Fruit fly (Drosophila melanogaster) whole organism, wandering third instar larva: ENCODE measurements around the gene CG42814.

Source experiments
- Abd-B ChIP-seq: fragments of >200 bp; optimal IDR thresholded peaks from 2 replicates; lab custom pipeline; 2017; ENCODE audit warnings: missing biosample characterization, missing genetic modification characterization
- CG32264 ChIP-seq: fragments of 200-800 bp; sonication (Bioruptor generic); optimal IDR thresholded peaks from 2 replicates; lab custom pipeline; 2016; ENCODE audit warnings: missing biosample characterization, missing genetic modification characterization
- CrebA ChIP-seq: fragments of 200-800 bp; sonication (Bioruptor generic); optimal IDR thresholded peaks from 2 replicates; lab custom pipeline; 2016; ENCODE audit warnings: missing biosample characterization, mild to moderate bottlenecking, missing genetic modification characterization, borderline replicate concordance
- Dfd ChIP-seq: fragments of >200 bp; optimal IDR thresholded peaks from 2 replicates; lab custom pipeline; 2017; ENCODE audit warnings: missing biosample characterization, missing genetic modification characterization
- Dif ChIP-seq: fragments of 200-275, 200-300 bp; sonication (Bioruptor generic); optimal IDR thresholded peaks from 2 replicates; lab custom pipeline; 2018; ENCODE audit warnings: missing biosample characterization, missing genetic modification characterization; ENCODE audit not compliant: partially characterized antibody
- GATAd ChIP-seq: sonication (Bioruptor generic); optimal IDR thresholded peaks from 2 replicates; lab custom pipeline; 2016; ENCODE audit warnings: missing biosample characterization, missing genetic modification characterization
- HLH106 ChIP-seq: fragments of 200-800 bp; optimal IDR thresholded peaks from 3 replicates; lab custom pipeline; 2019; ENCODE audit warnings: missing biosample characterization, mild to moderate bottlenecking, missing genetic modification characterization, moderate library complexity
- Hnf4 ChIP-seq: fragments of 200-800 bp; sonication (Bioruptor generic); optimal IDR thresholded peaks from 2 replicates; lab custom pipeline; 2016; ENCODE audit warnings: missing biosample characterization, mild to moderate bottlenecking, missing genetic modification characterization
- Hr83 ChIP-seq: fragments of 200-300 bp; sonication (Bioruptor generic); optimal IDR thresholded peaks from 2 replicates; lab custom pipeline; 2016; ENCODE audit warnings: missing biosample characterization, mild to moderate bottlenecking, missing genetic modification characterization, moderate library complexity; ENCODE audit not compliant: poor library complexity, severe bottlenecking
- Jra ChIP-seq: sonication (Bioruptor generic); optimal IDR thresholded peaks from 2 replicates; lab custom pipeline; 2016; ENCODE audit warnings: missing biosample characterization, missing genetic modification characterization
- Mio ChIP-seq: sonication (Bioruptor generic); optimal IDR thresholded peaks from 2 replicates; lab custom pipeline; 2016; ENCODE audit warnings: missing biosample characterization, missing genetic modification characterization
- Myc ChIP-seq: fragments of >200 bp; optimal IDR thresholded peaks from 2 replicates; lab custom pipeline; 2017
- N ChIP-seq: fragments of >200 bp; optimal IDR thresholded peaks from 2 replicates; lab custom pipeline; 2018; ENCODE audit warnings: missing biosample characterization, missing external identifiers, missing genetic modification characterization
- OdsH ChIP-seq: fragments of 200-800 bp; sonication (Bioruptor generic); optimal IDR thresholded peaks from 2 replicates; lab custom pipeline; 2016; ENCODE audit warnings: missing biosample characterization, mild to moderate bottlenecking, missing genetic modification characterization
- Rel ChIP-seq, 2 experiments: fragments of 200-800 bp; sonication (Bioruptor generic) in 1 of 2; optimal IDR thresholded peaks; 2 replicates in 1 of 2; 3 replicates in 1 of 2; lab custom pipeline; 2016 to 2019; ENCODE audit warnings: mild to moderate bottlenecking in 2 of 2, missing biosample characterization in 2 of 2, missing genetic modification characterization in 2 of 2, moderate library complexity in 1 of 2
- Sp1 ChIP-seq: fragments of 200-800 bp; sonication (Bioruptor generic); optimal IDR thresholded peaks from 3 replicates; lab custom pipeline; 2019; ENCODE audit warnings: missing biosample characterization, mild to moderate bottlenecking, missing genetic modification characterization, moderate library complexity
- Vsx2 ChIP-seq: fragments of 200-300, 225-300 bp; sonication (Bioruptor generic); optimal IDR thresholded peaks from 2 replicates; lab custom pipeline; 2018; ENCODE audit warnings: missing biosample characterization, missing genetic modification characterization; ENCODE audit not compliant: partially characterized antibody
- br ChIP-seq: fragments of 200-800 bp; sonication (Bioruptor generic); optimal IDR thresholded peaks from 2 replicates; lab custom pipeline; 2016; ENCODE audit warnings: missing biosample characterization, missing genetic modification characterization
- brk ChIP-seq: fragments of 200-800 bp; sonication (Bioruptor generic); optimal IDR thresholded peaks from 2 replicates; lab custom pipeline; 2016; ENCODE audit warnings: missing biosample characterization, mild to moderate bottlenecking, missing genetic modification characterization
- dmrt93B ChIP-seq: fragments of 200-800 bp; sonication (Bioruptor generic); optimal IDR thresholded peaks from 2 replicates; lab custom pipeline; 2018; ENCODE audit warnings: missing biosample characterization, mild to moderate bottlenecking, missing genetic modification characterization
- dsf ChIP-seq: sonication (Bioruptor generic); optimal IDR thresholded peaks from 2 replicates; lab custom pipeline; 2016; ENCODE audit warnings: missing biosample characterization, missing genetic modification characterization, borderline replicate concordance
- ey ChIP-seq: fragments of 200-800 bp; sonication (Bioruptor generic); optimal IDR thresholded peaks from 2 replicates; lab custom pipeline; 2016; ENCODE audit warnings: missing biosample characterization, missing genetic modification characterization
- foxo ChIP-seq, 2 experiments: fragments of 200-800 bp; sonication (Bioruptor generic); optimal IDR thresholded peaks; 2 replicates in 1 of 2; 3 replicates in 1 of 2; lab custom pipeline; 2016 to 2017; ENCODE audit warnings: missing biosample characterization in 2 of 2, missing genetic modification characterization in 2 of 2
- h ChIP-seq: fragments of 200-800 bp; sonication (Bioruptor generic); optimal IDR thresholded peaks from 3 replicates; lab custom pipeline; 2016; ENCODE audit warnings: missing biosample characterization, mild to moderate bottlenecking, missing genetic modification characterization
- jim ChIP-seq: fragments of 175-275, 200-325 bp; sonication (Bioruptor generic); optimal IDR thresholded peaks from 2 replicates; lab custom pipeline; 2016; ENCODE audit warnings: missing biosample characterization, mild to moderate bottlenecking, missing genetic modification characterization
- lola ChIP-seq: fragments of >200 bp; optimal IDR thresholded peaks from 2 replicates; lab custom pipeline; 2017; ENCODE audit warnings: missing biosample characterization, missing genetic modification characterization
- pan ChIP-seq: fragments of >200 bp; optimal IDR thresholded peaks from 2 replicates; lab custom pipeline; 2017
- psq ChIP-seq: fragments of 200-800 bp; sonication (Bioruptor generic); optimal IDR thresholded peaks from 3 replicates; lab custom pipeline; 2017; ENCODE audit warnings: missing biosample characterization, mild to moderate bottlenecking, missing genetic modification characterization, moderate library complexity
- rgr ChIP-seq: fragments of 200-800 bp; sonication (Bioruptor generic); optimal IDR thresholded peaks from 3 replicates; lab custom pipeline; 2016; ENCODE audit warnings: missing biosample characterization, mild to moderate bottlenecking, missing genetic modification characterization
- sage ChIP-seq: fragments of 200-800 bp; sonication (Bioruptor generic); optimal IDR thresholded peaks from 2 replicates; lab custom pipeline; 2016; ENCODE audit warnings: missing biosample characterization, mild to moderate bottlenecking, missing genetic modification characterization
- sv ChIP-seq: fragments of 200-800 bp; sonication (Bioruptor generic); optimal IDR thresholded peaks from 3 replicates; lab custom pipeline; 2016; ENCODE audit warnings: missing biosample characterization, missing genetic modification characterization
- usp ChIP-seq: fragments of >200 bp; optimal IDR thresholded peaks from 2 replicates; lab custom pipeline; 2017; ENCODE audit warnings: missing biosample characterization, missing genetic modification characterization
- woc ChIP-seq: sonication (Bioruptor generic); optimal IDR thresholded peaks from 2 replicates; lab custom pipeline; 2016; ENCODE audit warnings: missing biosample characterization, mild to moderate bottlenecking, missing genetic modification characterization

CG42814 gene

DNA sequence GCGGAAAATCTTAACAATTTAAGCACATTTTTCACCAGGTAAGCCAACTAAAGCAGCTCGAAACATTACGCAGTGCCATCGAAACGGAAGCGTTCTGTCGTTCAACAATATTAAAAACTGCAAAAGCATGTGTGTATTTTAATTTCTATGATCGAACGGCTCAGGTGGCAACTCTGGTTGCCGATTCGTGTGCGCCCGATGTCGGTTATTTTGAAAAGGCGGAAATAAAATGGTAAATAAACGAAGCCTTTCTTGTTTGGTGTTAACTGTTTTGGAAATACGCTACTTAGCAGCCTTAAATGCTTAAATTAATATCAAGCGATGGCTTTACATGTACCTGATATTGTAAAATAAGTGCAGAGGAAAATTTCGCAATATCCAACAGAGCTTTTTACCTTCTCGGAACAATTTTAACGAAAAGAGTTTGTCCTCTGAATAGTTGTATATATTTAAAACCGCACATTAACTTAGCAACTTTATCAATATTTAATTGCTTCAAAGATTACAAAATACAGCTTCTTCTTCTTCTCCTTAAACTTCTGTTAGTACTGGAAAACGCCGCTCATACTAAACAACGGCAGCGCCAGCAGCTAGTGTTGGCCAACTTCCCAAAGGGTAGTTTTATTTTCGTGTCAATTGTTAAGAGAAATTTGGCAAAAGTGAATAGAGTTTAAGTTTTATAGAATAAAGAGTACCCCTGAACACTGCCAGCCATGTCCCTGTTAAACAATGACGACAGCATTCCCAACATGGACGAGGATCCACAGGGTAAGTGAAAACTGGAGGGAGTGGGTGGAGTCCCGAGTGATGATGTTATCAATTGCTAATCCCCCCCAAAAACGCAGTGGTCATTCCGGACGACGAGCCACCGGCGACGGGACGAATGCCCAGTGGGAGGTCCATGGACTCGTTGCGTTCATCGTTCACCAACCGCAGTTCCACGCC lies 44.1 kb upstream of the CG42814 start, which contains the start of gene CG5934:
Gene CG5934, plus strand, starts transcription at position 588 of the 945 bp plus-strand sequence.
- TF ChIP-seq psq: peak; percentile 11
- TF ChIP-seq Myc (lab: Kevin White, UChicago): peak; percentile 10
- TF ChIP-seq CrebA: no peak
- TF ChIP-seq h (GFP tag; lab: Kevin White, UChicago): peak; percentile 68
- no peak for TF ChIP-seq usp
- peak; percentile 29 for TF ChIP-seq OdsH
- TF ChIP-seq GATAd (GFP tag; lab: Kevin White, UChicago): no peak
- no peak for TF ChIP-seq Mio (GFP tag; lab: Kevin White, UChicago)
- TF ChIP-seq dmrt93B: peak; percentile 16
- TF ChIP-seq woc (GFP tag; lab: Kevin White, UChicago): no peak
- no peak for TF ChIP-seq Abd-B (GFP tag; lab: Kevin White, UChicago)
- TF ChIP-seq ey (GFP tag; lab: Kevin White, UChicago): peak; percentile 48
- TF ChIP-seq HLH106 (tag; lab: Kevin White, UChicago): no peak
- TF ChIP-seq Dfd (GFP tag; lab: Kevin White, UChicago): no peak
- peak; percentile 15 to 51 for TF ChIP-seq foxo (GFP tag; optimal IDR thresholded peaks at IDR 0.05; lab: Kevin White, UChicago)
- TF ChIP-seq Vsx2 (GFP tag; lab: Kevin White, UChicago): no peak
- no peak for TF ChIP-seq Dif (GFP tag; lab: Kevin White, UChicago)
- no peak for TF ChIP-seq Hnf4 (GFP tag; lab: Kevin White, UChicago)
- peak; percentile 22 for TF ChIP-seq Sp1 (GFP tag; lab: Kevin White, UChicago)
- TF ChIP-seq pan (lab: Kevin White, UChicago): no peak
- TF ChIP-seq Rel (GFP tag; optimal IDR thresholded peaks at IDR 0.05; lab: Kevin White, UChicago): no peak
- TF ChIP-seq Rel (tag; optimal IDR thresholded peaks at IDR 0.05; lab: Kevin White, UChicago): peak; percentile 77
- no peak for TF ChIP-seq N
- TF ChIP-seq Jra (GFP tag; lab: Kevin White, UChicago): no peak
- peak; percentile 23 for TF ChIP-seq sv (GFP tag; lab: Kevin White, UChicago)
- no peak for TF ChIP-seq dsf (GFP tag; lab: Kevin White, UChicago)
- no peak for TF ChIP-seq sage (GFP tag; lab: Kevin White, UChicago)
- peak; percentile 59 for TF ChIP-seq Hr83 (GFP tag; lab: Kevin White, UChicago)
- TF ChIP-seq rgr: peak; percentile 54
- TF ChIP-seq CG32264: no peak
- peak; percentile 32 for TF ChIP-seq br (GFP tag; lab: Kevin White, UChicago)
- TF ChIP-seq lola (GFP tag; lab: Kevin White, UChicago): no peak
- no peak for TF ChIP-seq brk (GFP tag; lab: Kevin White, UChicago)

DNA sequence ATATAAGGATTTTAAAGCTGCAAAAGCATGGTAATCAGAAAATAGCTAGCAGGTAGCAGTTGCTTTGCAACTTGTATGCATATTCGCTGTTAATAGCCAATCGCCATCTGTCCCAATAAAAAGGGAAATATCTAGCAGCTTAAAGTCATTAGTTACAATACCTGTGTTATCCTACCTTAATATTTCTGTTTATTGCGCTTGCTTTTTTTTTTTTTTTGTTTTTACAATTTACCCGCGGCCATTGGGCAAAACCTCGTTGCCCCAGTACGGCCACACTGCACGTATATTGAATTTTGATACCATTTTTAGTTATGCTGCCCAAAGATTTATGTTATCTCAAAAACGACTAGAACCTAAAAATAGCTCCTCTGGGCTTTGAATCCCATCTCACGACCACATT lies 43.0 kb upstream of the CG42814 start:
- TF ChIP-seq Myc (lab: Kevin White, UChicago) (peak; percentile 2), jim (GFP tag; lab: Kevin White, UChicago) (peak; percentile 56), br (GFP tag; lab: Kevin White, UChicago) (no peak)

DNA sequence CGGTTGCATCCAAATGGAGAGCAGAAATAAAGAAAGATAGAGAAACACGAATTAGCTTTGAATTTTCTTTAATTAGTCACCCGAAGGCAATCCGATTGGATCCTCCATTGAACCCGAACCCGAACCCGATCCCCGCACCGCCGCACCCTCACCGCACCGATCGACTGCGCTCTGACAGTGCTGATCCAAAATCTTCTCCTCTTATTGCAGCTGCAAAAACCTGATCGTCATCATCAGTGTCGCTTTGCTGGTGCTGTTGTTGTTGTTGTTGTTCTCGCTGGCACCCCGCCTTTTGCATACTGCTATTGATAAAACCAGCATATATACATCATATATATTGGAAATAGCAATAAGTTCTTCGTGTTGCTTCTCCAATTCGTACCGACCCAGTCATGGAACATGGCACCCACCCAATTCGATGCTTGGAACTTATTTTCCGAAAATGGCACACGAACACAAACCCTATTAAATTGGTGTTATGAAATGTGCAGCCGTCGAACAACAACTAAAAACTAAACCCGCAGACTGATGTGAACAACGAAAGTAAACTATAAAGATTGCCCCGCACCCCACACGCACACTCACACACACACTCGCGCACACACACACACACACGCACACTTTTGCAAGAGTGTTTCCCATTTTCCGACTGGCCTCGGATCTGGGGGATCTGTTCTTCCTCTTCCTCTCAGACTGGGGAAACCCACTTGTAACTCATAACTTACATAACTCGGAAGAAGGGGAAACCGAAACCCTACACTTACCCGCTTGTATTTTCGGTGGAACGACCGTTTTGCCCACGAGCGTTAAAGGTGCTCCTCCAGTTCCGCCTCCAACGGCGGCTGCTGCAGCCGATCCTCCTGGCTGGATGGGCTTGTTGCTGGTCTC lies 41.4 kb upstream of the CG42814 start:
- no peak for TF ChIP-seq OdsH
- TF ChIP-seq CG32264: no peak
- no peak for TF ChIP-seq Rel (GFP tag; optimal IDR thresholded peaks at IDR 0.05; lab: Kevin White, UChicago)
- peak; percentile 78 for TF ChIP-seq Rel (tag; optimal IDR thresholded peaks at IDR 0.05; lab: Kevin White, UChicago)
- TF ChIP-seq sage (GFP tag; lab: Kevin White, UChicago): no peak
